Fruit fly (Drosophila melanogaster) whole organism, pupa: Measurements from ENCODE around the gene dysf.

Source experiments
- CG17806 ChIP-seq: fragments of 200-800 bp; sonication (Bioruptor generic); optimal IDR thresholded peaks from 2 replicates; lab custom pipeline; 2018; ENCODE audit warnings: missing biosample characterization, mild to moderate bottlenecking, missing genetic modification characterization, moderate library complexity
- CG34367 ChIP-seq: fragments of 200-800 bp; sonication (Bioruptor generic); optimal IDR thresholded peaks from 2 replicates; lab custom pipeline; 2018; ENCODE audit warnings: missing biosample characterization, mild to moderate bottlenecking, missing genetic modification characterization
- CG4496 ChIP-seq: fragments of 200-800 bp; sonication (Bioruptor generic); IDR thresholded peaks from 3 replicates; pipeline ENCODE4 v1.3.6; 2022; ENCODE audit warnings: missing biosample characterization, missing genetic modification characterization
- Ets98B ChIP-seq: fragments of 200-800 bp; sonication (Bioruptor generic); IDR thresholded peaks from 2 replicates; pipeline ENCODE4 v1.3.6; 2022; ENCODE audit warnings: missing biosample characterization, missing genetic modification characterization

DNA sequence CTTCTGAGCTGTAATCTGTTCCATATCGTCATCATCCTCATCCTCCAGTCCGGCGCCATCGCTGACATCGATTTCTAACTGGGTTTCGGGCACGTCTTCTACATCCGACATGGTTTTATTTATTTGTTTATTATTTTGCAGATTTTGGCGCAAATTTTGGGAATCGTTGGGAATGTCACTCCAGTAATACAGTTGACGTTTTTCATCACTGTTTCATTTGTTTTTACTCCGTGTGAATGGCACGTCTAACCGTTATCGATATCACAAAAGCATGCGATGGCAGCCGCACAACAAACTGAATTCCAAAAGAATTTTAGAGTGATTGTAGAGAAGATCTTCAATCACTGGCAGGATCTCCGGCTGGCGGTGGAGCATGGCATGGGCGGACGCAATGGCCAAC, 42.1 kb downstream of the dysf start, which contains the start of the genes Sld5 and CG14543:
- TF ChIP-seq CG34367 (no peak), CG17806 (tag; lab: Kevin White, UChicago) (no peak), CG4496 (GFP tag; lab: Robert Waterston, UW) (no peak), Ets98B (GFP tag; lab: Robert Waterston, UW) (no peak)
